Fruit fly (Drosophila melanogaster) whole organism, embryonic: ENCODE measurements around the gene scu.
A peak's percentile ranks its signal among the peaks of the same experiment; 100 is the strongest.

Experiments
- Adf1 ChIP-seq: fragments of 200-800 bp; sonication (Bioruptor generic); IDR thresholded peaks from 2 replicates; pipeline ENCODE4 v1.3.6; 2022; ENCODE audit warnings: missing biosample characterization, missing genetic modification characterization
- CG11456 ChIP-seq: fragments of 200-800 bp; sonication (Bioruptor generic); IDR thresholded peaks from 3 replicates; pipeline ENCODE4 v1.3.6; 2022; ENCODE audit warnings: missing biosample characterization, missing genetic modification characterization
- CG1233 ChIP-seq: fragments of 200-800 bp; sonication (Bioruptor generic); optimal IDR thresholded peaks from 4 replicates; lab custom pipeline; 2018; ENCODE audit warnings: missing biosample characterization, mild to moderate bottlenecking, missing genetic modification characterization
- CG13123 ChIP-seq: fragments of 200-800 bp; sonication (Bioruptor generic); optimal IDR thresholded peaks from 2 replicates; lab custom pipeline; 2016; ENCODE audit warnings: missing biosample characterization, missing genetic modification characterization
- CG13287 ChIP-seq: fragments of 200-800 bp; sonication (Bioruptor generic); IDR thresholded peaks from 2 replicates; pipeline ENCODE4 v1.3.6; 2022; ENCODE audit warnings: missing biosample characterization, missing genetic modification characterization; ENCODE audit not compliant: partially characterized antibody
- CG13624 ChIP-seq: fragments of 200-800 bp; sonication (Bioruptor generic); optimal IDR thresholded peaks from 2 replicates; lab custom pipeline; 2016; ENCODE audit warnings: missing biosample characterization, missing genetic modification characterization
- CG14014 ChIP-seq: fragments of 200-800 bp; sonication (Bioruptor generic); IDR thresholded peaks from 2 replicates; pipeline ENCODE4 v1.3.6; 2022; ENCODE audit warnings: missing biosample characterization, missing genetic modification characterization
- CG15269 ChIP-seq: fragments of 200-800 bp; sonication (Bioruptor generic); optimal IDR thresholded peaks from 2 replicates; lab custom pipeline; 2018; ENCODE audit warnings: missing biosample characterization, mild to moderate bottlenecking, missing genetic modification characterization, moderate library complexity
- CG15479 ChIP-seq: fragments of 200-800 bp; sonication (Bioruptor generic); optimal IDR thresholded peaks from 3 replicates; lab custom pipeline; 2019; ENCODE audit warnings: missing biosample characterization, mild to moderate bottlenecking, missing genetic modification characterization, moderate library complexity
- CG1603 ChIP-seq: fragments of 200-800 bp; sonication (Bioruptor generic); optimal IDR thresholded peaks from 2 replicates; lab custom pipeline; 2019; ENCODE audit warnings: missing biosample characterization, mild to moderate bottlenecking, missing genetic modification characterization, moderate library complexity
- CG16813 ChIP-seq: fragments of 200-800 bp; sonication (Bioruptor generic); IDR thresholded peaks from 3 replicates; pipeline ENCODE4 v1.3.6; 2022; ENCODE audit warnings: missing biosample characterization, missing genetic modification characterization; ENCODE audit not compliant: partially characterized antibody
- CG17328 ChIP-seq: fragments of 200-800 bp; sonication (Bioruptor generic); IDR thresholded peaks from 2 replicates; pipeline ENCODE4 v1.3.6; 2022; ENCODE audit warnings: missing biosample characterization, missing genetic modification characterization
- CG17385 ChIP-seq: fragments of 200-800 bp; sonication (Bioruptor generic); optimal IDR thresholded peaks from 3 replicates; lab custom pipeline; 2018; ENCODE audit warnings: missing biosample characterization, mild to moderate bottlenecking, missing genetic modification characterization
- CG17829 ChIP-seq: fragments of 200-800 bp; optimal IDR thresholded peaks from 2 replicates; lab custom pipeline; 2019; ENCODE audit warnings: missing biosample characterization, mild to moderate bottlenecking, missing genetic modification characterization, moderate library complexity
- CG18599 ChIP-seq: fragments of 200-800 bp; sonication (Bioruptor generic); optimal IDR thresholded peaks from 3 replicates; lab custom pipeline; 2017; ENCODE audit warnings: missing biosample characterization, missing genetic modification characterization, mild to moderate bottlenecking, moderate library complexity, missing genetic modification reagents
- CG4328 ChIP-seq: fragments of 200-800 bp; sonication (Bioruptor generic); optimal IDR thresholded peaks from 3 replicates; lab custom pipeline; 2017; ENCODE audit warnings: missing biosample characterization, missing genetic modification reagents, missing genetic modification characterization
- CG4820 ChIP-seq: fragments of 200-800 bp; sonication (Bioruptor generic); optimal IDR thresholded peaks from 3 replicates; lab custom pipeline; 2016; ENCODE audit warnings: missing biosample characterization, missing genetic modification characterization
- CG5180 ChIP-seq: fragments of 200-800 bp; sonication (Bioruptor generic); optimal IDR thresholded peaks from 3 replicates; lab custom pipeline; 2017; ENCODE audit warnings: missing biosample characterization, missing genetic modification characterization, mild to moderate bottlenecking, moderate library complexity, missing genetic modification reagents
- CG9876 ChIP-seq: fragments of 200-800 bp; sonication (Bioruptor generic); optimal IDR thresholded peaks from 2 replicates; lab custom pipeline; 2016; ENCODE audit warnings: missing biosample characterization, missing genetic modification characterization
- CHES-1-like ChIP-seq: fragments of 200-800 bp; sonication (Bioruptor generic); optimal IDR thresholded peaks from 2 replicates; lab custom pipeline; 2016; ENCODE audit warnings: missing biosample characterization, missing genetic modification characterization
- Dbx ChIP-seq: fragments of 200-800 bp; sonication (Bioruptor generic); IDR thresholded peaks from 3 replicates; pipeline ENCODE4 v1.3.6; 2022; ENCODE audit warnings: missing biosample characterization, missing genetic modification characterization
- Dp ChIP-seq: fragments of 200-800 bp; sonication (Bioruptor generic); optimal IDR thresholded peaks from 2 replicates; lab custom pipeline; 2018; ENCODE audit warnings: missing biosample characterization, mild to moderate bottlenecking, missing genetic modification characterization, moderate library complexity
- E2f2 ChIP-seq: fragments of 200-800 bp; sonication (Bioruptor generic); IDR thresholded peaks from 2 replicates; pipeline ENCODE4 v1.3.6; 2022; ENCODE audit warnings: missing biosample characterization, missing genetic modification characterization
- Eip74EF ChIP-seq, 2 experiments: fragments of 200-800 bp in 1 of 2; fragments of >200 bp in 1 of 2; sonication (Bioruptor generic) in 1 of 2; optimal IDR thresholded peaks; 2 replicates each; lab custom pipeline; 2017 to 2019; ENCODE audit warnings: missing biosample characterization in 2 of 2, missing genetic modification characterization in 2 of 2, mild to moderate bottlenecking in 1 of 2, moderate library complexity in 1 of 2
- Ets97D ChIP-seq: fragments of 200-800 bp; sonication (Bioruptor generic); optimal IDR thresholded peaks from 3 replicates; lab custom pipeline; 2016; ENCODE audit warnings: missing biosample characterization, missing genetic modification characterization
- Fer2 ChIP-seq: fragments of 200-800 bp; sonication (Bioruptor generic); optimal IDR thresholded peaks from 2 replicates; lab custom pipeline; 2018; ENCODE audit warnings: missing biosample characterization, mild to moderate bottlenecking, missing genetic modification characterization, moderate library complexity
- Gsc ChIP-seq: fragments of 200-800 bp; sonication (Bioruptor generic); IDR thresholded peaks from 2 replicates; pipeline ENCODE4 v1.3.6; 2022; ENCODE audit warnings: missing biosample characterization, missing genetic modification characterization
- H2.0 ChIP-seq: fragments of 200-800 bp; sonication (Bioruptor generic); IDR thresholded peaks from 2 replicates; pipeline ENCODE4 v1.3.6; 2022; ENCODE audit warnings: missing biosample characterization, missing genetic modification characterization
- HHEX ChIP-seq: fragments of 200-800 bp; sonication (Bioruptor generic); optimal IDR thresholded peaks from 3 replicates; lab custom pipeline; 2017; ENCODE audit warnings: missing biosample characterization, mild to moderate bottlenecking, missing genetic modification characterization, missing genetic modification reagents
- Nf-YC ChIP-seq: fragments of 200-800 bp; optimal IDR thresholded peaks from 3 replicates; lab custom pipeline; 2019; ENCODE audit warnings: missing biosample characterization, mild to moderate bottlenecking, missing genetic modification characterization, moderate library complexity
- Six4 ChIP-seq: fragments of 200-800 bp; sonication (Bioruptor generic); optimal IDR thresholded peaks from 2 replicates; lab custom pipeline; 2016; ENCODE audit warnings: missing biosample characterization, missing genetic modification characterization
- Usf ChIP-seq: fragments of 200-800 bp; sonication (Bioruptor generic); optimal IDR thresholded peaks from 2 replicates; lab custom pipeline; 2017; ENCODE audit warnings: missing genotype, missing biosample characterization, missing genetic modification characterization
- az2 ChIP-seq: fragments of 200-800 bp; sonication (Bioruptor generic); optimal IDR thresholded peaks from 3 replicates; lab custom pipeline; 2016; ENCODE audit warnings: missing biosample characterization, missing genetic modification characterization
- crp ChIP-seq, 2 experiments: fragments of 200-800 bp; sonication (Bioruptor generic); optimal IDR thresholded peaks; 2 replicates in 1 of 2; 3 replicates in 1 of 2; lab custom pipeline; 2017; ENCODE audit warnings: missing biosample characterization in 2 of 2, missing genetic modification characterization in 2 of 2, mild to moderate bottlenecking in 1 of 2, moderate library complexity in 1 of 2
- da ChIP-seq: fragments of 200-800 bp; sonication (Bioruptor generic); optimal IDR thresholded peaks from 2 replicates; lab custom pipeline; 2016; ENCODE audit warnings: missing biosample characterization, missing genetic modification characterization
- emc ChIP-seq: fragments of 200-800 bp; sonication (Bioruptor generic); optimal IDR thresholded peaks from 2 replicates; lab custom pipeline; 2016; ENCODE audit warnings: missing biosample characterization, missing genetic modification characterization
- ftz-f1 ChIP-seq: fragments of 200-800 bp; sonication (Bioruptor generic); optimal IDR thresholded peaks from 2 replicates; lab custom pipeline; 2016; ENCODE audit warnings: missing biosample characterization, missing genetic modification characterization
- gcm ChIP-seq: fragments of 200-800 bp; sonication (Bioruptor generic); optimal IDR thresholded peaks from 2 replicates; lab custom pipeline; 2019; ENCODE audit warnings: missing biosample characterization, mild to moderate bottlenecking, missing genetic modification characterization, moderate library complexity
- jing ChIP-seq: fragments of 200-800 bp; sonication (Bioruptor generic); optimal IDR thresholded peaks from 2 replicates; lab custom pipeline; 2018; ENCODE audit warnings: missing biosample characterization, mild to moderate bottlenecking, missing genetic modification characterization
- p53 ChIP-seq: fragments of 200-800 bp; sonication (Bioruptor generic); optimal IDR thresholded peaks from 2 replicates; lab custom pipeline; 2016; ENCODE audit warnings: missing biosample characterization, missing genetic modification characterization
- pan ChIP-seq, 4 experiments: fragments of >200 bp in 3 of 4; fragments of 200-800 bp in 1 of 4; sonication (Bioruptor generic) in 1 of 4; optimal IDR thresholded peaks in 3 of 4; IDR thresholded peaks in 1 of 4; 2 replicates each; pipeline versions ENCODE4 v1.3.6 to Lab custom; 2017 to 2022; ENCODE audit warnings: missing biosample characterization in 2 of 4, missing genetic modification characterization in 2 of 4, mixed read lengths in 1 of 4
- pzg ChIP-seq: fragments of 200-800 bp; sonication (Bioruptor generic); optimal IDR thresholded peaks from 3 replicates; lab custom pipeline; 2018; ENCODE audit warnings: missing biosample characterization, mild to moderate bottlenecking, missing genetic modification characterization, moderate library complexity
- row ChIP-seq: fragments of 200-800 bp; sonication (Bioruptor generic); IDR thresholded peaks from 3 replicates; pipeline ENCODE4 v1.3.6; 2022; ENCODE audit warnings: missing biosample characterization, missing genetic modification characterization
- sim ChIP-seq: fragments of 200-800 bp; sonication (Bioruptor generic); IDR thresholded peaks from 2 replicates; pipeline ENCODE4 v1.3.6; 2022; ENCODE audit warnings: missing biosample characterization, missing genetic modification characterization
- slou ChIP-seq: fragments of 200-800 bp; sonication (Bioruptor generic); optimal IDR thresholded peaks from 3 replicates; lab custom pipeline; 2016; ENCODE audit warnings: missing biosample characterization, missing genetic modification characterization
- sr ChIP-seq: fragments of 200-800 bp; sonication (Bioruptor generic); IDR thresholded peaks from 3 replicates; pipeline ENCODE4 v1.3.6; 2022; ENCODE audit warnings: missing biosample characterization, missing genetic modification characterization
- stwl ChIP-seq: fragments of 200-800 bp; sonication (Bioruptor generic); optimal IDR thresholded peaks from 3 replicates; lab custom pipeline; 2018; ENCODE audit warnings: missing biosample characterization, mild to moderate bottlenecking, missing genetic modification characterization, moderate library complexity
- tap ChIP-seq: fragments of 200-800 bp; optimal IDR thresholded peaks from 3 replicates; lab custom pipeline; 2019; ENCODE audit warnings: missing biosample characterization, mild to moderate bottlenecking, missing genetic modification characterization, moderate library complexity
- tna ChIP-seq: fragments of 200-800 bp; sonication (Bioruptor generic); IDR thresholded peaks from 2 replicates; pipeline ENCODE4 v1.3.6; 2022; ENCODE audit warnings: missing biosample characterization, missing genetic modification characterization; ENCODE audit not compliant: partially characterized antibody
- vfl ChIP-seq: fragments of 200-800 bp; sonication (Bioruptor generic); optimal IDR thresholded peaks from 2 replicates; lab custom pipeline; 2016; ENCODE audit warnings: missing biosample characterization, missing genetic modification characterization

Gene scu

DNA sequence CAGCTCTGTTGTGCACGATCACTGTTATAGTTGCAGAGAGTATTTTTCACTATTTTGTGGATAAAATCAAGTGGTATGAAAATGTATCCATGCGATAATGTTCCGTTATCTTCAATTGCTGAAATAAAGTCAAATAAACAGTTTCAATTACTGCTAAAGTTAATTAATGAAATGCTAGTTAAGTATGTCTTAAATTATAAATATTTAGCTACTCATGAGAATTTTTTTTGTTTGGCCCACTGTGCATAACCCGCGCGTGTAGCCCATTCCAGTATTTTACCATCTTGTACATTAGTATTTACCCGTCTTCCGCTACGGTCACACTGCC lies 5.6 kb upstream of the scu start, which contains the start of gene Ada3 (continued):
- peak; percentile 65 for TF ChIP-seq pzg (GFP tag; lab: Kevin White, UChicago)
- TF ChIP-seq slou, result peak; percentile 78
- TF ChIP-seq az2, result peak; percentile 70
- peak; percentile 46 for TF ChIP-seq stwl
- TF ChIP-seq CG4820 (GFP tag; lab: Kevin White, UChicago), result peak; percentile 68
- TF ChIP-seq ftz-f1 (GFP tag; lab: Kevin White, UChicago), result no peak
- TF ChIP-seq CG13287 (GFP tag; lab: Robert Waterston, UW), result no peak
- peak; percentile 57 for TF ChIP-seq Six4 (GFP tag; lab: Kevin White, UChicago)
- peak; percentile 63 for TF ChIP-seq HHEX (GFP tag; lab: Kevin White, UChicago)
- 0 out of 2 replicates have a peak, but pooled peaks have one; percentile 22 for TF ChIP-seq sim
- TF ChIP-seq pan (optimal IDR thresholded peaks at IDR 0.05; lab: Kevin White, UChicago), result no peak
- TF ChIP-seq pan (GFP tag; optimal IDR thresholded peaks at IDR 0.05 in 1 of 2, IDR thresholded peaks at IDR 0.05 in 1 of 2), result peak in 1 of 2 experiments; percentile 82
- TF ChIP-seq Dp, result peak; percentile 44
- peak; percentile 73 for TF ChIP-seq Fer2 (tag; lab: Kevin White, UChicago)
- peak; percentile 66 for TF ChIP-seq E2f2 (GFP tag; lab: Robert Waterston, UW)
- no peak for TF ChIP-seq Gsc (GFP tag; lab: Robert Waterston, UW)
- TF ChIP-seq Ets97D, result peak; percentile 67
- peak; percentile 30 for TF ChIP-seq gcm (GFP tag; lab: Kevin White, UChicago)
- TF ChIP-seq CG11456 (GFP tag; lab: Robert Waterston, UW), result peak; percentile 76
- TF ChIP-seq Adf1 (GFP tag; lab: Robert Waterston, UW), result 0 out of 2 replicates have a peak, but pooled peaks have one; percentile 15
- TF ChIP-seq da (GFP tag; lab: Kevin White, UChicago), result peak; percentile 6
- peak; percentile 65 for TF ChIP-seq vfl (GFP tag; lab: Kevin White, UChicago)
- TF ChIP-seq Nf-YC, result peak; percentile 68
- no peak for TF ChIP-seq Eip74EF (GFP tag; optimal IDR thresholded peaks at IDR 0.05; lab: Kevin White, UChicago)
- TF ChIP-seq CHES-1-like (GFP tag; lab: Kevin White, UChicago), result peak; percentile 75
- TF ChIP-seq Usf (GFP tag; lab: Kevin White, UChicago), result peak; percentile 36
- peak; percentile 34 for TF ChIP-seq CG13123 (GFP tag; lab: Kevin White, UChicago)
- TF ChIP-seq CG18599 (GFP tag; lab: Kevin White, UChicago), result peak; percentile 76
- no peak for TF ChIP-seq tna (GFP tag; lab: Robert Waterston, UW)
- TF ChIP-seq p53 (GFP tag; lab: Kevin White, UChicago), result no peak
- TF ChIP-seq CG17328 (GFP tag; lab: Robert Waterston, UW), result peak; percentile 67
- peak; percentile 62 for TF ChIP-seq CG1233 (GFP tag; lab: Kevin White, UChicago)
- peak; percentile 57 for TF ChIP-seq CG17385 (GFP tag; lab: Kevin White, UChicago)
- peak; percentile 89 for TF ChIP-seq CG13624 (GFP tag; lab: Kevin White, UChicago)
- TF ChIP-seq CG14014 (GFP tag; lab: Robert Waterston, UW), result peak; percentile 69
- TF ChIP-seq row, result peak; percentile 88
- TF ChIP-seq CG15479 (GFP tag; lab: Kevin White, UChicago), result no peak
- peak; percentile 29 for TF ChIP-seq tap (tag; lab: Kevin White, UChicago)
- TF ChIP-seq CG5180 (GFP tag; lab: Kevin White, UChicago), result no peak
- peak; percentile 65 for TF ChIP-seq emc
- TF ChIP-seq jing (GFP tag; lab: Kevin White, UChicago), result no peak
- TF ChIP-seq CG15269 (tag; lab: Kevin White, UChicago), result peak; percentile 69
- no peak for TF ChIP-seq sr (GFP tag; lab: Robert Waterston, UW)
- TF ChIP-seq H2.0 (GFP tag; lab: Robert Waterston, UW), result peak; percentile 37; the same call in 1 of the 2 replicates
- peak; percentile 74; the same call in 2 of the 3 replicates for TF ChIP-seq Dbx (GFP tag; lab: Robert Waterston, UW)
- TF ChIP-seq CG16813 (GFP tag; lab: Robert Waterston, UW), result no peak; the same call in 2 of the 3 replicates
- peak; percentile 37 for TF ChIP-seq CG9876 (GFP tag; lab: Kevin White, UChicago)
- peak; percentile 65 for TF ChIP-seq CG17829 (tag; lab: Kevin White, UChicago)
- TF ChIP-seq CG1603 (tag; lab: Kevin White, UChicago), result peak; percentile 70
- TF ChIP-seq crp (GFP tag; optimal IDR thresholded peaks at IDR 0.05; lab: Kevin White, UChicago), result peak in 1 of 2 experiments; percentile 34
- TF ChIP-seq CG4328 (GFP tag; lab: Kevin White, UChicago), result peak; percentile 36
